Fruit fly (Drosophila melanogaster): Measurements from ENCODE around the gene RanBP3.

Gene RanBP3

DNA sequence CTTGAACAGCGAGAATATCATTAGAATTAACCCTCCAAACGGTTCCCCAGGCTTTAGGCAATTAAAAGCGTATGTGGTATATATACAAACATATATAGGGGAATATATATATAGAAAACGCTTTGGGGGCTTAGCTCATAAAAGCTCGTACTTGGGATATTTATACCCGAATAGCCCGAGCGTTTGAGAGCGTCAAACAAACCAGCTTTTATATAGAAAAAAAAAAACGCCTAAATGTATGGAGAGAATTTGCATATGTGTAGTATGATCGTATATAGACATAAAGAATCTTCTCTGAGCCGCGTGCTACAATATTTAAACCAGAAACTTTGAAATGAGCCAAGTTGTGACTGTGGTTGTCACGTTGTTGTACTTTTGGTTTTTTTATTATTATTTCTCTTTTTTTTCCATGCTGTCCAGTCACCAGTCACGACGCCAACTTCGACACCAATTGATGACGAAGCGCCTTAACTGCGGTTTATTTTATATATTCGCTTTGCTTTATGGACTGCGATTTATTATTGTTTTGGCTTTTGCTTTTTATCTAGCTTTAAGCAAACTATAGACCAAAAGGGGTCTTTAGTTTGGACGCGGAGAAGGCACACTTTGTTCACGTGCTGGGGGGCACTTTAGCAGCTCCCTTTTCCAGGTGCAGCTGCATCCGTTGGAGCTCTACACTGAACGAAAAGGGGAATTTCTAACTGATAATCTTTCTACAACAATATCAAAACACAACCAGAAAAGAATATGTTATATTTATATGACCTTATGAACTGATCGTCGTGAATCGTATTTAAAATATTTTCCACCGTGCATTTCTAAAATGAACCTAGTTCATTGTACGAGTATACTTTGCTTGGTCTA is 34.4 kb upstream of the RanBP3 start:
- peak; percentile 78 for TF ChIP-seq Pif1B (GFP tag; optimal IDR thresholded peaks at IDR 0.05)
- TF ChIP-seq D1 (tag; optimal IDR thresholded peaks at IDR 0.05) = peak; percentile 50
- peak; percentile 57 for TF ChIP-seq Ets98B (GFP tag; IDR thresholded peaks at IDR 0.05)
- TF ChIP-seq CG12605 (GFP tag; IDR thresholded peaks at IDR 0.05) = no peak; the same call in 1 of the 2 replicates
- no peak for TF ChIP-seq Snoo (tag; optimal IDR thresholded peaks at IDR 0.05)
- TF ChIP-seq Pif1A (GFP tag; optimal IDR thresholded peaks at IDR 0.05) = peak; percentile 38
- peak; percentile 51 for TF ChIP-seq CG15710 (tag; optimal IDR thresholded peaks at IDR 0.05)
- TF ChIP-seq CG13204 (GFP tag; optimal IDR thresholded peaks at IDR 0.05) = no peak
- peak; percentile 71; the same call in 2 of the 3 replicates for TF ChIP-seq fd96Ca (GFP tag; IDR thresholded peaks at IDR 0.05)
- TF ChIP-seq CG32121 (GFP tag; IDR thresholded peaks at IDR 0.05) = peak; percentile 39; the same call in 1 of the 2 replicates
- no peak for TF ChIP-seq EcR (GFP tag; optimal IDR thresholded peaks at IDR 0.05)
- peak; percentile 71 for TF ChIP-seq rn (GFP tag; IDR thresholded peaks at IDR 0.05)
- peak; percentile 63 for TF ChIP-seq CG9948 (tag; optimal IDR thresholded peaks at IDR 0.05)
- TF ChIP-seq CG10348 (GFP tag; IDR thresholded peaks at IDR 0.05) = no peak
- TF ChIP-seq CG8301 (tag; optimal IDR thresholded peaks at IDR 0.05) = peak; percentile 20
- TF ChIP-seq gl (tag; optimal IDR thresholded peaks at IDR 0.05) = peak; percentile 69
- TF ChIP-seq CG8159 (tag; optimal IDR thresholded peaks at IDR 0.05) = peak; percentile 62
- TF ChIP-seq CG14655 (GFP tag; optimal IDR thresholded peaks at IDR 0.05) = peak; percentile 77
- peak; percentile 21 for TF ChIP-seq CG34367 (tag; optimal IDR thresholded peaks at IDR 0.05)
- peak; percentile 88 for TF ChIP-seq CG4496 (GFP tag; IDR thresholded peaks at IDR 0.05)
- TF ChIP-seq CG17806 (tag; optimal IDR thresholded peaks at IDR 0.05) = peak; percentile 33

DNA sequence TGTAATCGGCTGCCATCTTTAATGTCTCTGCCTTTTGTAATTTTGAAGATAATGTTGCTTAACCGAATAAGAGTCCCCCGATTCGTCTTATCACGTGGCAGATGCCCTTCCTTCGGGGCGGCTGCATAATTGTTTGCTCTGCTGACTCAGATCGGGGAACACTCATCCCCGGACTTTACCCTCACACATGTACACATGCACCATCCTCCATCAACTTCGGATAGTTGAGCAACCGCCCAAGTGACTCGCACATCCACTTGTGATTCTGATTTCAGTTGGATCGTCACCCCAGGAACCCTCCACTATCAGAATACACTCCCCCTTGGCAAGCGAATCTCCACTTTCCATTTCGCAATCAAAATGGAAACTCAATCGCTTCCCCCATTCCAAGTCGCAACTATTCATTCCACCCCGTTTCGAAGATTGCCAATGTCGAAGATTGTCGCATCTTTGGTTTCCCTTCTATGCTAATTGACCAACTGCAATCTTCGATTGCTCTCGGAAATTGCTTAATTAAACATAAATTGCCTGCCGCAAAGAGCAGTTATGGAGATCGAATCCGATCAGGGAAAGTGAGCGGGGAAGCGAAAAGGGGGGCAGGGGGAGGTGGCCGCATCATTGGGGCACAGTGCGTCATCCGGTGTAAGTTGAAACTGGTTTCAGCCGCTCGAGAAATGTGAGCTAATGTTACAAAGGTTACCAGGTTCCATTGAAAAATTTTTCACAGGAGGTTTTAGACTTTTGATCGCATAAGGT is 32.5 kb upstream of the RanBP3 start:
- TF ChIP-seq EcR (GFP tag; optimal IDR thresholded peaks at IDR 0.05) (peak; percentile 47), rn (GFP tag; IDR thresholded peaks at IDR 0.05) (no peak), gl (tag; optimal IDR thresholded peaks at IDR 0.05) (peak; percentile 68), CG13204 (GFP tag; optimal IDR thresholded peaks at IDR 0.05) (peak; percentile 44), fd96Ca (GFP tag; IDR thresholded peaks at IDR 0.05) (no peak), CG34367 (tag; optimal IDR thresholded peaks at IDR 0.05) (no peak)

DNA sequence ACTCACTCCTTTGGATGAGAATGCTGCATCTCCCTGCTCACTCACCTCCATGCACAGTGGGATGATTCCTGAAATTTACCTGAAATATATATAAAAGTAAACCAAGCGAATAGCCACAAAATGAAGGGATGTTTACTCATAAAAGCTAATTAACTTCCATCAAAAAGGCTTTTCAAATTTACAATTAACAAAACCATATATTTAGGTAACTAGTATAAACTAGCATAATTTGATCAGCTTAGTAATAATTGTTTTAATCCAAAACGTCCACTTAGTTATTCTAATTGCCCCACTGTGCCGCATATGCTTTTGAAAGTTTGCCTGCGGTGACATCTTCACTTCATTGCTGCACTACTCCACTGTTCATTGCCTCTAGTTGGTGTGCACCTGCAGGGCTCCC is 31.3 kb upstream of the RanBP3 start:
- TF ChIP-seq CG13204 (GFP tag; optimal IDR thresholded peaks at IDR 0.05) (peak; percentile 77), Pif1A (GFP tag; optimal IDR thresholded peaks at IDR 0.05) (peak; percentile 90), D1 (tag; optimal IDR thresholded peaks at IDR 0.05) (peak; percentile 77), fd96Ca (GFP tag; IDR thresholded peaks at IDR 0.05) (peak; percentile 59; the same call in 2 of the 3 replicates), CG32121 (GFP tag; IDR thresholded peaks at IDR 0.05) (peak; percentile 61; the same call in 1 of the 2 replicates), CG17806 (tag; optimal IDR thresholded peaks at IDR 0.05) (peak; percentile 89), CG9948 (tag; optimal IDR thresholded peaks at IDR 0.05) (peak; percentile 92), Ets98B (GFP tag; IDR thresholded peaks at IDR 0.05) (peak; percentile 58; the same call in 1 of the 2 replicates), Pif1B (GFP tag; optimal IDR thresholded peaks at IDR 0.05) (peak; percentile 79), gl (tag; optimal IDR thresholded peaks at IDR 0.05) (peak; percentile 59), Snoo (tag; optimal IDR thresholded peaks at IDR 0.05) (peak; percentile 62), CG8301 (tag; optimal IDR thresholded peaks at IDR 0.05) (peak; percentile 89), CG10348 (GFP tag; IDR thresholded peaks at IDR 0.05) (0 out of 2 replicates have a peak, but pooled peaks have one; percentile 40), EcR (GFP tag; optimal IDR thresholded peaks at IDR 0.05) (peak; percentile 34), CG8159 (tag; optimal IDR thresholded peaks at IDR 0.05) (peak; percentile 90), CG4496 (GFP tag; IDR thresholded peaks at IDR 0.05) (peak; percentile 83), rn (GFP tag; IDR thresholded peaks at IDR 0.05) (peak; percentile 49; the same call in 1 of the 2 replicates), CG15710 (tag; optimal IDR thresholded peaks at IDR 0.05) (peak; percentile 90), CG12605 (GFP tag; IDR thresholded peaks at IDR 0.05) (peak; percentile 56), CG14655 (GFP tag; optimal IDR thresholded peaks at IDR 0.05) (peak; percentile 93), CG34367 (tag; optimal IDR thresholded peaks at IDR 0.05) (peak; percentile 85)

DNA sequence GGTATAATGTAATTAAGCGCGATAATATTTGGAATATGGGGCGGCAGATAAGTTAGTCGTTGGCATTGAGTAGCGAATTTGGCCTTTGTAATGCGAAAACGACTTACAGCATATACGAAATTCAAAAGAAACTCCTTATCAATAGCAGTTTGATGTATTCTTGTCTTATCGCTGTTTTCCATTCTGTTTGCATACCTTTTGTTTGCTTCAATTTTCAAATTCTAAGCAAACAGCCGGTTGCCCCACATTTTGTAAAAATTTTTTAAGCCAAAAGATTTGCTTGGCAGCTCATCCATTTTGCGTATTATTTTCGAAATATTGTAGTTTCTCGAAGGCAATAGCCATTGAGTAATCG is 30.7 kb upstream of the RanBP3 start:
- TF ChIP-seq Pif1A (GFP tag; optimal IDR thresholded peaks at IDR 0.05) = no peak
- no peak for TF ChIP-seq Pif1B (GFP tag; optimal IDR thresholded peaks at IDR 0.05)
- TF ChIP-seq CG4496 (GFP tag; IDR thresholded peaks at IDR 0.05) = 0 out of 3 replicates have a peak, but pooled peaks have one; percentile 5

DNA sequence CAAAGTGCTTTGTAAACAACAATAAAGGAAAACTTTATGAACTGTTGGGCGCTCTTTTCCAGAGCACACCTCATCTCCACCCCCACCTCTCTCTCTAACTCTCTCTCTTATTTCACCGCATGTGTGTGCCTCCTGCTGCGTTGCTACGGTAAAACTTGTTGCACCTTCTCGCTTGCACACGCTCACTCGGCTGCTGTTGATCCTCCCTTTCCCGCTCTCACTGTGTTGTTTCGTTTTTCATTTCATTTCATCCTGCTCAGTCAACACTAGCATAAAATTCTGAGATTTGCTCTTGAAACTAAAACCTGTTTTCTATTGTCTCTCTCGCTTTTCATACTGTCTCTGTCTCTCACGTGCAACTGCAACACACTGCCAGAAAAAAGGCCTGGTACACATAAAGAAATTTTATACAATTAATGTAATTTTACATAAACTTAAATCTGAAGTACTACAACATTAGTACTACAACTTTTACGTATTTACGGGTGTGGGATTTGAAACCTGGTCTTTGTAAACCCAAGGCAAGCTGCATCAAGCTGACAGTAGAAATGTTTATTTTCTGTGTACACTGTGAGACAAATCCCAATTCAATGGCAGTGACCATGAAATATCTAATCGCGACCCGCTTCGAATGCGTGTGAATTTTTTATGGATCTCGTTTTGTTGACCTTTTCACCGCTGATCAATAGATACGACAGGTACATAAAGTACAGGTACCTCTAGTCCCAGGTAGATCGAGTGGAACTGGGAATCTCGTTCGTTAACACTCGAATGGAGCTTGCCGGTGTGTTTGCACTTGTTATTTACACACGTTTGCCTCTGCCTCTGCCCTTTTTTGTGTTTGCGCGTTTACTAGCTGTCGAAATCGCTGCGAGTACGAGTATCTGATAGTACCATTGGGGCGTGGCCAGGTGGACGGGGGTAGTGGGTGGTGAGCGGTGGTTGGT is 30.1 kb upstream of the RanBP3 start:
- TF ChIP-seq Snoo (tag; optimal IDR thresholded peaks at IDR 0.05) = peak; percentile 75
- peak; percentile 93 for TF ChIP-seq CG17806 (tag; optimal IDR thresholded peaks at IDR 0.05)
- TF ChIP-seq fd96Ca (GFP tag; IDR thresholded peaks at IDR 0.05) = peak; percentile 93
- peak; percentile 62 for TF ChIP-seq gl (tag; optimal IDR thresholded peaks at IDR 0.05)
- TF ChIP-seq CG10348 (GFP tag; IDR thresholded peaks at IDR 0.05) = peak; percentile 69
- TF ChIP-seq CG32121 (GFP tag; IDR thresholded peaks at IDR 0.05) = peak; percentile 90
- peak; percentile 92 for TF ChIP-seq CG9948 (tag; optimal IDR thresholded peaks at IDR 0.05)
- TF ChIP-seq Pif1B (GFP tag; optimal IDR thresholded peaks at IDR 0.05) = peak; percentile 95
- TF ChIP-seq EcR (GFP tag; optimal IDR thresholded peaks at IDR 0.05) = peak; percentile 45
- TF ChIP-seq CG4496 (GFP tag; IDR thresholded peaks at IDR 0.05) = peak; percentile 94
- peak; percentile 91 for TF ChIP-seq Pif1A (GFP tag; optimal IDR thresholded peaks at IDR 0.05)
- TF ChIP-seq D1 (tag; optimal IDR thresholded peaks at IDR 0.05) = no peak
- TF ChIP-seq Ets98B (GFP tag; IDR thresholded peaks at IDR 0.05) = peak; percentile 92
- TF ChIP-seq CG15710 (tag; optimal IDR thresholded peaks at IDR 0.05) = peak; percentile 84
- peak; percentile 85 for TF ChIP-seq CG12605 (GFP tag; IDR thresholded peaks at IDR 0.05)
- peak; percentile 29 for TF ChIP-seq CG13204 (GFP tag; optimal IDR thresholded peaks at IDR 0.05)
- peak; percentile 95 for TF ChIP-seq CG8301 (tag; optimal IDR thresholded peaks at IDR 0.05)
- TF ChIP-seq CG14655 (GFP tag; optimal IDR thresholded peaks at IDR 0.05) = peak; percentile 96
- TF ChIP-seq CG34367 (tag; optimal IDR thresholded peaks at IDR 0.05) = peak; percentile 89
- TF ChIP-seq rn (GFP tag; IDR thresholded peaks at IDR 0.05) = peak; percentile 80
- peak; percentile 89 for TF ChIP-seq CG8159 (tag; optimal IDR thresholded peaks at IDR 0.05)

Measured in whole organism, pupa.